Worm (Caenorhabditis elegans) whole organism, L2 larva: ENCODE results near the gene T16G12.6.

Experiments
- ceh-82 ChIP-seq: fragments of 150-350 bp; optimal IDR thresholded peaks from 2 replicates; lab custom pipeline; 2014; ENCODE audit warnings: missing biosample characterization, missing genetic modification characterization
- elt-1 ChIP-seq: fragments of 150-350 bp; optimal IDR thresholded peaks from 2 replicates; lab custom pipeline; 2014; ENCODE audit warnings: missing biosample characterization, missing genetic modification characterization
- lin-11 ChIP-seq: fragments of 150-350 bp; sonication (generic microtip); optimal IDR thresholded peaks from 2 replicates; lab custom pipeline; 2014; ENCODE audit warnings: missing biosample characterization, missing genetic modification characterization, inconsistent platforms, mixed read lengths
- mdl-1 ChIP-seq, 2 experiments: fragments of 150-350 bp in 1 of 2; sonication (generic microtip) in 1 of 2; optimal IDR thresholded peaks; 2 replicates each; lab custom pipeline; 2017; ENCODE audit warnings: missing biosample characterization in 2 of 2, missing genetic modification characterization in 2 of 2
- nhr-11 ChIP-seq: fragments of 150-350 bp; optimal IDR thresholded peaks from 2 replicates; lab custom pipeline; 2014; ENCODE audit warnings: missing biosample characterization, missing genetic modification characterization
- nhr-237 ChIP-seq: fragments of 150-350 bp; optimal IDR thresholded peaks from 2 replicates; lab custom pipeline; 2014; ENCODE audit warnings: missing biosample characterization, missing genetic modification characterization
- sem-4 ChIP-seq: fragments of 150-350 bp; optimal IDR thresholded peaks from 2 replicates; lab custom pipeline; 2014; ENCODE audit warnings: missing biosample characterization, missing genetic modification reagents, missing genetic modification characterization
- snpc-4 ChIP-seq: fragments of 150-350 bp; optimal IDR thresholded peaks from 2 replicates; lab custom pipeline; 2014; ENCODE audit warnings: missing biosample characterization, missing genetic modification characterization
- unc-39 ChIP-seq: fragments of 150-350 bp; optimal IDR thresholded peaks from 2 replicates; lab custom pipeline; 2014; ENCODE audit warnings: missing biosample characterization, missing genetic modification characterization

ce11 chrIII:10037150-10037549, 32.2 kb upstream of the T16G12.6 start, which contains the start of gene M04D8.7:
- TF ChIP-seq nhr-237 (tag; lab: Kevin White, UChicago): no peak
- TF ChIP-seq snpc-4: no peak
- TF ChIP-seq unc-39 (tag; lab: Kevin White, UChicago): no peak
- no peak for TF ChIP-seq mdl-1 (tag; optimal IDR thresholded peaks at IDR 0.05; lab: Kevin White, UChicago)
- no peak for TF ChIP-seq lin-11 (tag; lab: Kevin White, UChicago)
- no peak for TF ChIP-seq elt-1 (tag; lab: Kevin White, UChicago)
- TF ChIP-seq nhr-11 (tag; lab: Kevin White, UChicago): no peak
- TF ChIP-seq ceh-82 (tag; lab: Kevin White, UChicago): no peak
- no peak for TF ChIP-seq sem-4 (tag; lab: Kevin White, UChicago)
